Fruit fly (Drosophila melanogaster): ENCODE data around the gene CG5078.

CG5078 gene

DNA sequence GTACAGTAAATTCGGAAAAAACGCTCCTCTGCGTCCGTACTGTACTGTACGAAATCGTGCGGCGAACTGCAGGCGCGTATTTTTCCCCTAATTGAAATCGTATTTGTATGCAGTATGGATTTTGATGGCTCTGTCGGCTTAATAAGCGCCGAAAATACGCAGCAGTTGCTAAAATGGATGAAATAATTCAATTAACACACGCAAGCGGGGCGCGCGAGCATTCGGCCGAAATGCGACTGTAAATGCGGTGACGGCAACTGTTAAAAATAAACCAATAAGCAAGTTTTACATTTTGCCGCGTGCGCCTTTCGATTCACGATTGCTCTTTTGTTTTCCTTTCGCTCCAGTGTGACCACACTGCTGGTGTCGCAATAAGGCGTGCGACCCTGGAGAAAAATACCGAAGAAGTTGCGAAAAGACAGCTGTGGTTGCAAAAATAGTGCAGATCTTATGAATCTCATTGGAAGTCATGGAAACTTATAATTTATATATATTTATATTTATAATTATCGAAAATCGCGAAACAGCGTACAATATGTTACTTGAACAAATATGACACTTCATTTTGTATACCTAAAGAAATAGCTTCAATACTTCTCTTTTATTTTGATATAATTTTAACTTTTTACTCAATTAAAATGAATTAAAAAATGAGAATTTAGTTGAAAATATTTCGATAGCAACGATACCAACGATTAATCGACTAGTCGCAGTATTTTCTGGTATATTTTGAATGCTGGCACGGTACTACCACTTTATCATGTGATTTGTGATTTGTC is 32.6 kb upstream of the CG5078 start, which contains the start of the genes CG32428 and CG5969 (continued):
- no peak for TF ChIP-seq Bgb (GFP tag; IDR thresholded peaks at IDR 0.05; ENCODE audit: partially characterized antibody)
- peak; percentile 62 for TF ChIP-seq B-H1 (GFP tag; IDR thresholded peaks at IDR 0.05)
- TF ChIP-seq onecut (GFP tag; IDR thresholded peaks at IDR 0.05): peak; percentile 22; the same call in 1 of the 2 replicates
- no peak for TF ChIP-seq tio (GFP tag; optimal IDR thresholded peaks at IDR 0.05)
- no peak for TF ChIP-seq Sry-β (GFP tag; optimal IDR thresholded peaks at IDR 0.05)
- TF ChIP-seq ro (GFP tag; IDR thresholded peaks at IDR 0.05): no peak
- peak; percentile 70 for TF ChIP-seq CG13424 (tag; optimal IDR thresholded peaks at IDR 0.05)
- no peak for TF ChIP-seq CG15696 (tag; optimal IDR thresholded peaks at IDR 0.05)
- peak; percentile 76 for TF ChIP-seq CG7839 (tag; optimal IDR thresholded peaks at IDR 0.05)
- TF ChIP-seq sug (tag; optimal IDR thresholded peaks at IDR 0.05): peak; percentile 58
- TF ChIP-seq dmrt99B (tag; optimal IDR thresholded peaks at IDR 0.05): peak; percentile 54
- no peak for TF ChIP-seq CG12744 (GFP tag; optimal IDR thresholded peaks at IDR 0.05)
- peak; percentile 71 for TF ChIP-seq CG11456 (GFP tag; IDR thresholded peaks at IDR 0.05)
- TF ChIP-seq CG15514 (GFP tag; optimal IDR thresholded peaks at IDR 0.05): peak; percentile 55
- TF ChIP-seq ci (GFP tag; IDR thresholded peaks at IDR 0.05): peak; percentile 36; the same call in 2 of the 3 replicates
- no peak for TF ChIP-seq CG14965 (GFP tag; optimal IDR thresholded peaks at IDR 0.05; ENCODE audit: borderline replicate concordance)
- peak; percentile 54 for TF ChIP-seq CG18262 (tag; optimal IDR thresholded peaks at IDR 0.05)
- peak; percentile 12; the same call in 1 of the 2 replicates for TF ChIP-seq CG4404 (GFP tag; IDR thresholded peaks at IDR 0.05)
- peak; percentile 13 for TF ChIP-seq CG18764 (GFP tag; optimal IDR thresholded peaks at IDR 0.05)
- peak; percentile 74 for TF ChIP-seq nmo (GFP tag; optimal IDR thresholded peaks at IDR 0.05)
- TF ChIP-seq CG43689 (GFP tag; IDR thresholded peaks at IDR 0.05): no peak
- no peak for TF ChIP-seq Nf-YA (GFP tag; IDR thresholded peaks at IDR 0.05)
- TF ChIP-seq Hr51 (GFP tag; optimal IDR thresholded peaks at IDR 0.05): peak; percentile 0 to 79
- TF ChIP-seq pan (optimal IDR thresholded peaks at IDR 0.05): no peak
- TF ChIP-seq pan (GFP tag; optimal IDR thresholded peaks at IDR 0.05 in 1 of 2, IDR thresholded peaks at IDR 0.05 in 1 of 2): peak in 1 of 2 experiments; percentile 77
- TF ChIP-seq pum (GFP tag; optimal IDR thresholded peaks at IDR 0.05): peak; percentile 12
- peak; percentile 46 for TF ChIP-seq CG1233 (GFP tag; optimal IDR thresholded peaks at IDR 0.05)
- peak; percentile 76 for TF ChIP-seq CG2116 (GFP tag; optimal IDR thresholded peaks at IDR 0.05)
- TF ChIP-seq wor (GFP tag; IDR thresholded peaks at IDR 0.05): no peak
- TF ChIP-seq CG9932 (GFP tag; IDR thresholded peaks at IDR 0.05): peak; percentile 80
- no peak for TF ChIP-seq ac (GFP tag; optimal IDR thresholded peaks at IDR 0.05)
- peak; percentile 70 for TF ChIP-seq CG2120 (GFP tag; optimal IDR thresholded peaks at IDR 0.05)
- TF ChIP-seq Hr39 (optimal IDR thresholded peaks at IDR 0.05): no peak
- TF ChIP-seq Asciz (GFP tag; optimal IDR thresholded peaks at IDR 0.05): no peak
- peak; percentile 72 for TF ChIP-seq vvl (GFP tag; IDR thresholded peaks at IDR 0.05)
- TF ChIP-seq fd3F (GFP tag; optimal IDR thresholded peaks at IDR 0.05): peak; percentile 58
- no peak; the same call in 1 of the 2 replicates for TF ChIP-seq CG31441 (GFP tag; IDR thresholded peaks at IDR 0.05)
- no peak for TF ChIP-seq cad (GFP tag; optimal IDR thresholded peaks at IDR 0.05)
- TF ChIP-seq CG14710 (tag; optimal IDR thresholded peaks at IDR 0.05): peak; percentile 96
- peak; percentile 82 for TF ChIP-seq Med (GFP tag)
- no peak for TF ChIP-seq emc (GFP tag; optimal IDR thresholded peaks at IDR 0.05)
- TF ChIP-seq BtbVII (GFP tag; optimal IDR thresholded peaks at IDR 0.05): no peak
- TF ChIP-seq run (tag; optimal IDR thresholded peaks at IDR 0.05): peak; percentile 14
- no peak for TF ChIP-seq pnt (GFP tag; optimal IDR thresholded peaks at IDR 0.05)
- no peak for TF ChIP-seq CG10462 (GFP tag; optimal IDR thresholded peaks at IDR 0.05)
- TF ChIP-seq Fer2 (tag; optimal IDR thresholded peaks at IDR 0.05): peak; percentile 52
- TF ChIP-seq Rfx (GFP tag; IDR thresholded peaks at IDR 0.05): peak; percentile 81
- TF ChIP-seq cas (GFP tag; IDR thresholded peaks at IDR 0.05): no peak
- TF ChIP-seq CG6813 (GFP tag; optimal IDR thresholded peaks at IDR 0.05): peak; percentile 20
- no peak for TF ChIP-seq fd102C (GFP tag; optimal IDR thresholded peaks at IDR 0.05)
